Fruit fly (Drosophila melanogaster) whole organism, embryonic: ENCODE results near the gene Syx5.

ENCODE experiments used
- BEAF-32 ChIP-seq: fragments of 200-800 bp; sonication (Bioruptor generic); optimal IDR thresholded peaks from 3 replicates; lab custom pipeline; 2017; ENCODE audit warnings: missing biosample characterization, missing genetic modification characterization, mild to moderate bottlenecking, moderate library complexity, missing genetic modification reagents
- CG12391 ChIP-seq: fragments of 200-800 bp; sonication (Bioruptor generic); optimal IDR thresholded peaks from 3 replicates; lab custom pipeline; 2018; ENCODE audit warnings: missing biosample characterization, mild to moderate bottlenecking, missing genetic modification characterization, moderate library complexity
- CG13296 ChIP-seq: fragments of 200-800 bp; sonication (Bioruptor generic); optimal IDR thresholded peaks from 3 replicates; lab custom pipeline; 2018; ENCODE audit warnings: missing biosample characterization, mild to moderate bottlenecking, missing genetic modification characterization
- CG15073 ChIP-seq: fragments of 200-800 bp; sonication (Bioruptor generic); optimal IDR thresholded peaks from 2 replicates; lab custom pipeline; 2016; ENCODE audit warnings: missing biosample characterization, missing genetic modification characterization
- CG15269 ChIP-seq: fragments of 200-800 bp; sonication (Bioruptor generic); optimal IDR thresholded peaks from 2 replicates; lab custom pipeline; 2018; ENCODE audit warnings: missing biosample characterization, mild to moderate bottlenecking, missing genetic modification characterization, moderate library complexity
- CG15601 ChIP-seq: fragments of 200-800 bp; sonication (Bioruptor generic); optimal IDR thresholded peaks from 3 replicates; lab custom pipeline; 2019; ENCODE audit warnings: missing biosample characterization, mild to moderate bottlenecking, missing genetic modification characterization, moderate library complexity
- CG1603 ChIP-seq: fragments of 200-800 bp; sonication (Bioruptor generic); optimal IDR thresholded peaks from 2 replicates; lab custom pipeline; 2019; ENCODE audit warnings: missing biosample characterization, mild to moderate bottlenecking, missing genetic modification characterization, moderate library complexity
- CG18619 ChIP-seq: fragments of 200-800 bp; sonication (Bioruptor generic); optimal IDR thresholded peaks from 3 replicates; lab custom pipeline; 2017; ENCODE audit warnings: missing biosample characterization, mild to moderate bottlenecking, missing genetic modification characterization
- CG18764 ChIP-seq: fragments of 200-800 bp; sonication (Bioruptor generic); optimal IDR thresholded peaks from 3 replicates; lab custom pipeline; 2016; ENCODE audit warnings: missing biosample characterization, missing genetic modification characterization
- CG3065 ChIP-seq: fragments of 200-800 bp; sonication (Bioruptor generic); optimal IDR thresholded peaks from 2 replicates; lab custom pipeline; 2016; ENCODE audit warnings: missing biosample characterization, missing genetic modification characterization
- CG34224 ChIP-seq: fragments of 200-800 bp; sonication (Bioruptor generic); IDR thresholded peaks from 3 replicates; pipeline ENCODE4 v1.3.6; 2022; ENCODE audit warnings: missing biosample characterization, missing genetic modification characterization; ENCODE audit not compliant: partially characterized antibody
- CG3995 ChIP-seq: fragments of 200-800 bp; sonication (Bioruptor generic); optimal IDR thresholded peaks from 3 replicates; lab custom pipeline; 2016; ENCODE audit warnings: missing biosample characterization, missing genetic modification characterization
- CG42726 ChIP-seq: fragments of 200-800 bp; sonication (Bioruptor generic); IDR thresholded peaks from 2 replicates; pipeline ENCODE4 v1.3.6; 2022; ENCODE audit warnings: missing biosample characterization, missing genetic modification characterization; ENCODE audit not compliant: partially characterized antibody
- CG4854 ChIP-seq: fragments of 200-800 bp; sonication (Bioruptor generic); optimal IDR thresholded peaks from 2 replicates; lab custom pipeline; 2016; ENCODE audit warnings: missing biosample characterization, missing genetic modification characterization, inconsistent platforms
- CG6175 ChIP-seq: fragments of 200-800 bp; sonication (Bioruptor generic); IDR thresholded peaks from 3 replicates; pipeline ENCODE4 v1.3.6; 2022; ENCODE audit warnings: missing biosample characterization, missing genetic modification characterization
- CG7271 ChIP-seq: fragments of 200-800 bp; sonication (Bioruptor generic); optimal IDR thresholded peaks from 2 replicates; lab custom pipeline; 2018; ENCODE audit warnings: missing biosample characterization, mild to moderate bottlenecking, missing genetic modification characterization, moderate library complexity
- CG7928 ChIP-seq: fragments of 200-800 bp; sonication (Bioruptor generic); optimal IDR thresholded peaks from 2 replicates; lab custom pipeline; 2017; ENCODE audit warnings: missing biosample characterization, mild to moderate bottlenecking, missing genetic modification characterization
- CG8281 ChIP-seq: fragments of 200-800 bp; sonication (Bioruptor generic); optimal IDR thresholded peaks from 2 replicates; lab custom pipeline; 2018; ENCODE audit warnings: missing biosample characterization, mild to moderate bottlenecking, missing genetic modification characterization, moderate library complexity
- CG8924 ChIP-seq: fragments of 200-800 bp; optimal IDR thresholded peaks from 3 replicates; lab custom pipeline; 2019; ENCODE audit warnings: missing biosample characterization, mild to moderate bottlenecking, missing genetic modification characterization, moderate library complexity
- CG9817 ChIP-seq: fragments of 200-800 bp; sonication (Bioruptor generic); optimal IDR thresholded peaks from 2 replicates; lab custom pipeline; 2018; ENCODE audit warnings: missing biosample characterization, mild to moderate bottlenecking, missing genetic modification characterization, moderate library complexity
- Dek ChIP-seq: fragments of 200-800 bp; sonication (Bioruptor generic); optimal IDR thresholded peaks from 3 replicates; lab custom pipeline; 2019; ENCODE audit warnings: missing biosample characterization, mild to moderate bottlenecking, missing genetic modification characterization, moderate library complexity
- Gsc ChIP-seq: fragments of 200-800 bp; sonication (Bioruptor generic); IDR thresholded peaks from 2 replicates; pipeline ENCODE4 v1.3.6; 2022; ENCODE audit warnings: missing biosample characterization, missing genetic modification characterization
- Hand ChIP-seq: fragments of 200-800 bp; sonication (Bioruptor generic); optimal IDR thresholded peaks from 2 replicates; lab custom pipeline; 2017; ENCODE audit warnings: mild to moderate bottlenecking, missing biosample characterization, missing genetic modification reagents, missing genetic modification characterization
- Hr3 ChIP-seq: fragments of 200-800 bp; sonication (Bioruptor generic); optimal IDR thresholded peaks from 3 replicates; lab custom pipeline; 2016; ENCODE audit warnings: missing biosample characterization, missing genetic modification characterization
- Pdp1 ChIP-seq, 2 experiments: fragments of 200-800 bp; sonication (Bioruptor generic); optimal IDR thresholded peaks; 3 replicates each; lab custom pipeline; 2016; ENCODE audit warnings: missing biosample characterization in 2 of 2, missing genetic modification characterization in 2 of 2, mild to moderate bottlenecking in 1 of 2, moderate library complexity in 1 of 2
- Ptx1 ChIP-seq: fragments of 200-800 bp; sonication (Bioruptor generic); IDR thresholded peaks from 2 replicates; pipeline ENCODE4 v1.3.6; 2022; ENCODE audit warnings: missing biosample characterization, missing genetic modification characterization
- Sin3A ChIP-seq: fragments of >200 bp; optimal IDR thresholded peaks from 2 replicates; lab custom pipeline; 2018
- Sox102F ChIP-seq: fragments of 200-800 bp; sonication (Bioruptor generic); optimal IDR thresholded peaks from 2 replicates; lab custom pipeline; 2018; ENCODE audit warnings: missing biosample characterization, mild to moderate bottlenecking, missing genetic modification characterization, moderate library complexity
- Spps ChIP-seq: fragments of 200-800 bp; sonication (Bioruptor generic); optimal IDR thresholded peaks from 2 replicates; lab custom pipeline; 2018; ENCODE audit warnings: missing biosample characterization, mild to moderate bottlenecking, missing genetic modification characterization
- ac ChIP-seq: fragments of 200-800 bp; sonication (Bioruptor generic); optimal IDR thresholded peaks from 3 replicates; lab custom pipeline; 2017; ENCODE audit warnings: missing biosample characterization, mild to moderate bottlenecking, missing genetic modification characterization
- caup ChIP-seq: fragments of 200-800 bp; sonication (Bioruptor generic); optimal IDR thresholded peaks from 3 replicates; lab custom pipeline; 2017; ENCODE audit warnings: missing biosample characterization, mild to moderate bottlenecking, missing genetic modification characterization, moderate library complexity; ENCODE audit not compliant: severe bottlenecking
- emc ChIP-seq: fragments of 200-800 bp; sonication (Bioruptor generic); optimal IDR thresholded peaks from 2 replicates; lab custom pipeline; 2016; ENCODE audit warnings: missing biosample characterization, missing genetic modification characterization
- ewg ChIP-seq: fragments of 200-800 bp; sonication (Bioruptor generic); optimal IDR thresholded peaks from 3 replicates; lab custom pipeline; 2017; ENCODE audit warnings: mild to moderate bottlenecking, missing biosample characterization, missing genetic modification reagents, missing genetic modification characterization
- fd96Cb ChIP-seq: fragments of 200-800 bp; sonication (Bioruptor generic); optimal IDR thresholded peaks from 2 replicates; lab custom pipeline; 2018; ENCODE audit warnings: missing biosample characterization, mild to moderate bottlenecking, missing genetic modification characterization, moderate library complexity
- ftz-f1 ChIP-seq: fragments of 200-800 bp; sonication (Bioruptor generic); optimal IDR thresholded peaks from 2 replicates; lab custom pipeline; 2016; ENCODE audit warnings: missing biosample characterization, missing genetic modification characterization
- gem ChIP-seq: fragments of 200-800 bp; sonication (Bioruptor generic); optimal IDR thresholded peaks from 2 replicates; lab custom pipeline; 2019; ENCODE audit warnings: missing biosample characterization, mild to moderate bottlenecking, missing genetic modification characterization, moderate library complexity
- lmd ChIP-seq: fragments of 200-800 bp; sonication (Bioruptor generic); IDR thresholded peaks from 2 replicates; pipeline ENCODE4 v1.3.6; 2022; ENCODE audit warnings: missing biosample characterization, missing genetic modification characterization
- nerfin-2 ChIP-seq: fragments of 200-800 bp; sonication (Bioruptor generic); IDR thresholded peaks from 2 replicates; pipeline ENCODE4 v1.3.6; 2022; ENCODE audit warnings: missing biosample characterization, missing genetic modification characterization; ENCODE audit not compliant: partially characterized antibody
- pho ChIP-seq: fragments of 200-800 bp; sonication (Bioruptor generic); optimal IDR thresholded peaks from 2 replicates; lab custom pipeline; 2016; ENCODE audit warnings: missing biosample characterization, missing genetic modification characterization
- phol ChIP-seq: fragments of 200-800 bp; sonication (Bioruptor generic); optimal IDR thresholded peaks from 3 replicates; lab custom pipeline; 2018; ENCODE audit warnings: missing biosample characterization, mild to moderate bottlenecking, missing genetic modification characterization, moderate library complexity
- pita ChIP-seq: fragments of 200-800 bp; sonication (Bioruptor generic); optimal IDR thresholded peaks from 2 replicates; lab custom pipeline; 2017; ENCODE audit warnings: missing biosample characterization, mild to moderate bottlenecking, missing genetic modification characterization
- psq ChIP-seq: fragments of 200-800 bp; sonication (Bioruptor generic); optimal IDR thresholded peaks from 2 replicates; lab custom pipeline; 2017; ENCODE audit warnings: missing biosample characterization, missing genetic modification characterization
- sens-2 ChIP-seq: fragments of 200-800 bp; sonication (Bioruptor generic); IDR thresholded peaks from 2 replicates; pipeline ENCODE4 v1.3.6; 2022; ENCODE audit warnings: missing biosample characterization, missing genetic modification characterization
- sr ChIP-seq: fragments of 200-800 bp; sonication (Bioruptor generic); IDR thresholded peaks from 3 replicates; pipeline ENCODE4 v1.3.6; 2022; ENCODE audit warnings: missing biosample characterization, missing genetic modification characterization
- ssp ChIP-seq: fragments of 200-800 bp; sonication (Bioruptor generic); IDR thresholded peaks from 2 replicates; pipeline ENCODE4 v1.3.6; 2022; ENCODE audit warnings: missing biosample characterization, missing genetic modification characterization
- stc ChIP-seq: fragments of 200-800 bp; sonication (Bioruptor generic); IDR thresholded peaks from 2 replicates; pipeline ENCODE4 v1.3.6; 2022; ENCODE audit warnings: missing biosample characterization, missing genetic modification characterization
- tgo ChIP-seq: fragments of 200-800 bp; sonication (Bioruptor generic); IDR thresholded peaks from 3 replicates; pipeline ENCODE4 v1.3.6; 2022; ENCODE audit warnings: missing biosample characterization, missing genetic modification characterization
- tin ChIP-seq: fragments of 200-800 bp; sonication (Bioruptor generic); optimal IDR thresholded peaks from 3 replicates; lab custom pipeline; 2016; ENCODE audit warnings: missing biosample characterization, missing genetic modification characterization
- trem ChIP-seq: fragments of 200-800 bp; optimal IDR thresholded peaks from 3 replicates; lab custom pipeline; 2019; ENCODE audit warnings: missing biosample characterization, mild to moderate bottlenecking, missing genetic modification characterization, moderate library complexity
- trh ChIP-seq: fragments of 200-800 bp; sonication (Bioruptor generic); optimal IDR thresholded peaks from 2 replicates; lab custom pipeline; 2016; ENCODE audit warnings: missing biosample characterization, missing genetic modification characterization
- zen ChIP-seq: fragments of 200-800 bp; sonication (Bioruptor generic); optimal IDR thresholded peaks from 3 replicates; lab custom pipeline; 2018; ENCODE audit warnings: missing biosample characterization, mild to moderate bottlenecking, missing genetic modification characterization, moderate library complexity

Gene Syx5

dm6 chr2L:16310648-16311047, 3.5 kb downstream of the Syx5 start, which contains the start of the genes cni and fzy (continued):
- TF ChIP-seq pita (no peak), CG4854 (GFP tag; lab: Kevin White, UChicago) (no peak), zen (tag; lab: Kevin White, UChicago) (peak; percentile 66), trem (tag; lab: Kevin White, UChicago) (peak; percentile 93), caup (GFP tag; lab: Kevin White, UChicago) (no peak), lmd (no peak), CG8281 (no peak), tgo (GFP tag; lab: Robert Waterston, UW) (no peak), psq (GFP tag; lab: Kevin White, UChicago) (no peak), Ptx1 (GFP tag; lab: Robert Waterston, UW) (no peak), CG9817 (tag; lab: Kevin White, UChicago) (no peak), CG18619 (GFP tag; lab: Kevin White, UChicago) (no peak), CG15073 (GFP tag; lab: Kevin White, UChicago) (no peak), CG34224 (no peak), Spps (tag; lab: Kevin White, UChicago) (peak; percentile 6), CG3065 (GFP tag; lab: Kevin White, UChicago) (no peak), CG13296 (no peak), ftz-f1 (GFP tag; lab: Kevin White, UChicago) (peak; percentile 93), Gsc (GFP tag; lab: Robert Waterston, UW) (no peak), gem (tag; lab: Kevin White, UChicago) (peak; percentile 50), nerfin-2 (GFP tag; lab: Robert Waterston, UW) (no peak), CG18764 (GFP tag; lab: Kevin White, UChicago) (no peak), CG1603 (peak; percentile 77), CG8924 (tag; lab: Kevin White, UChicago) (peak; percentile 35), CG6175 (GFP tag; lab: Robert Waterston, UW) (no peak), fd96Cb (tag; lab: Kevin White, UChicago) (no peak), CG12391 (tag; lab: Kevin White, UChicago) (peak; percentile 74), CG7928 (peak; percentile 97), BEAF-32 (GFP tag; lab: Kevin White, UChicago) (peak; percentile 62), CG3995 (GFP tag; lab: Kevin White, UChicago) (no peak), stc (GFP tag; lab: Robert Waterston, UW) (no peak), Hand (no peak), Dek (no peak), CG15269 (tag; lab: Kevin White, UChicago) (no peak), emc (GFP tag; lab: Kevin White, UChicago) (no peak), CG42726 (GFP tag; lab: Robert Waterston, UW) (no peak), tin (peak; percentile 31), sens-2 (GFP tag; lab: Robert Waterston, UW) (no peak), trh (GFP tag; lab: Kevin White, UChicago) (no peak), ssp (GFP tag; lab: Robert Waterston, UW) (no peak), ewg (peak; percentile 7), phol (tag; lab: Kevin White, UChicago) (peak; percentile 94), pho (no peak), ac (GFP tag; lab: Kevin White, UChicago) (no peak), Sin3A (peak; percentile 86), Hr3 (GFP tag; lab: Kevin White, UChicago) (peak; percentile 27), CG7271 (no peak), Pdp1 (GFP tag; optimal IDR thresholded peaks at IDR 0.05; lab: Kevin White, UChicago) (peak; percentile 1 to 29), sr (GFP tag; lab: Robert Waterston, UW) (no peak), CG15601 (peak; percentile 3), Sox102F (GFP tag; lab: Kevin White, UChicago) (no peak)
